Worm (Caenorhabditis elegans) whole organism, L4 larva: Measurements from ENCODE around the gene gpcp-2.

Experiments used
- D1046.2 ChIP-seq: fragments of 200-800 bp; sonication (Bioruptor generic); IDR thresholded peaks from 2 replicates; pipeline ENCODE4 v1.3.6; 2022; ENCODE audit warnings: missing genetic modification characterization, missing compliant biosample characterization
- F10B5.3 ChIP-seq: sonication (generic microtip); optimal IDR thresholded peaks from 2 replicates; lab custom pipeline; 2016; ENCODE audit warnings: mild to moderate bottlenecking, missing genetic modification characterization, missing compliant biosample characterization
- F26F4.8 ChIP-seq: fragments of 200-800 bp; sonication (Bioruptor generic); conservative IDR thresholded peaks from 2 replicates; pipeline ENCODE4 v1.3.6; 2022; ENCODE audit warnings: missing genetic modification characterization, missing compliant biosample characterization
- F37D6.2 ChIP-seq: sonication (generic microtip); optimal IDR thresholded peaks from 2 replicates; lab custom pipeline; 2016; ENCODE audit warnings: mild to moderate bottlenecking, missing genetic modification characterization, missing compliant biosample characterization
- Y5F2A.4 ChIP-seq: fragments of 200-800 bp; sonication (Bioruptor generic); optimal IDR thresholded peaks from 2 replicates; lab custom pipeline; 2018; ENCODE audit warnings: mild to moderate bottlenecking, missing genetic modification characterization, missing compliant biosample characterization
- ZK337.2 ChIP-seq: fragments of 200-800 bp; sonication (Bioruptor generic); IDR thresholded peaks from 2 replicates; pipeline ENCODE4 v1.3.6; 2022; ENCODE audit warnings: missing genetic modification reagents, missing genetic modification characterization, missing compliant biosample characterization
- aha-1 ChIP-seq: fragments of 150-350 bp; peaks from one replicate; lab custom pipeline; 2014; ENCODE audit warnings: missing biosample characterization, missing genetic modification characterization
- attf-4 ChIP-seq: sonication (generic microtip); optimal IDR thresholded peaks from 3 replicates; lab custom pipeline; 2017; ENCODE audit warnings: missing biosample characterization, missing genetic modification characterization
- ceh-20 ChIP-seq: fragments of 200-800 bp; sonication (Bioruptor generic); IDR thresholded peaks from 2 replicates; pipeline ENCODE4 v1.3.6; 2022; ENCODE audit warnings: missing genetic modification reagents, missing genetic modification characterization, missing compliant biosample characterization
- ceh-44 ChIP-seq: fragments of 200-800 bp; sonication (Bioruptor generic); IDR thresholded peaks from 2 replicates; pipeline ENCODE4 v1.3.6; 2022; ENCODE audit warnings: missing genetic modification reagents, missing genetic modification characterization, missing compliant biosample characterization
- ceh-62 ChIP-seq: sonication (generic microtip); optimal IDR thresholded peaks from 2 replicates; lab custom pipeline; 2017; ENCODE audit warnings: missing biosample characterization, missing genetic modification characterization
- ceh-82 ChIP-seq: sonication (generic microtip); optimal IDR thresholded peaks from 2 replicates; lab custom pipeline; 2017; ENCODE audit warnings: missing biosample characterization, missing genetic modification characterization
- ces-1 ChIP-seq: fragments of 150-350 bp; sonication (generic microtip); optimal IDR thresholded peaks from 4 replicates; lab custom pipeline; 2014; ENCODE audit warnings: missing biosample characterization, missing genetic modification reagents, missing genetic modification characterization
- cey-2 ChIP-seq: sonication (generic microtip); optimal IDR thresholded peaks from 3 replicates; lab custom pipeline; 2017; ENCODE audit warnings: missing genetic modification characterization, mild to moderate bottlenecking, missing compliant biosample characterization, antibody characterized with exemption, borderline replicate concordance; ENCODE audit not compliant: insufficient read depth
- daf-12 ChIP-seq: fragments of 150-350 bp; optimal IDR thresholded peaks from 2 replicates; lab custom pipeline; 2014; ENCODE audit warnings: missing biosample characterization, missing genetic modification reagents, missing genetic modification characterization
- daf-19 ChIP-seq: fragments of 200-800 bp; sonication (Bioruptor generic); conservative IDR thresholded peaks from 2 replicates; pipeline ENCODE4 v1.3.6; 2022; ENCODE audit warnings: missing genetic modification characterization, missing compliant biosample characterization
- dmd-6 ChIP-seq: fragments of 200-800 bp; sonication (Bioruptor generic); IDR thresholded peaks from 2 replicates; pipeline ENCODE4 v1.3.6; 2022; ENCODE audit warnings: missing genetic modification reagents, missing genetic modification characterization, missing compliant biosample characterization
- dmd-8 ChIP-seq: fragments of 200-800 bp; sonication (Bioruptor generic); IDR thresholded peaks from 2 replicates; pipeline ENCODE4 v1.3.6; 2022; ENCODE audit warnings: missing genetic modification characterization, missing compliant biosample characterization
- egl-27 ChIP-seq: sonication (generic microtip); optimal IDR thresholded peaks from 3 replicates; lab custom pipeline; 2017; ENCODE audit warnings: missing biosample characterization, missing genetic modification reagents, missing genetic modification characterization
- fkh-10 ChIP-seq: fragments of 150-350 bp; optimal IDR thresholded peaks from 2 replicates; lab custom pipeline; 2014; ENCODE audit warnings: missing biosample characterization, missing genetic modification reagents, missing genetic modification characterization
- fos-1 ChIP-seq: fragments of 150-350 bp; optimal IDR thresholded peaks from 2 replicates; lab custom pipeline; 2014; ENCODE audit warnings: missing biosample characterization, missing genetic modification characterization
- hif-1 ChIP-seq, 2 experiments: sonication (generic microtip); optimal IDR thresholded peaks; 2 replicates each; lab custom pipeline; 2016 to 2017; ENCODE audit warnings: missing compliant biosample characterization in 2 of 2, missing genetic modification characterization in 2 of 2, missing genetic modification reagents in 2 of 2, missing genotype in 2 of 2, mild to moderate bottlenecking in 1 of 2
- hlh-30 ChIP-seq: sonication (generic microtip); optimal IDR thresholded peaks from 2 replicates; lab custom pipeline; 2017; ENCODE audit warnings: antibody characterized with exemption, mild to moderate bottlenecking, missing genetic modification characterization, missing compliant biosample characterization; ENCODE audit not compliant: insufficient read depth
- lin-38 ChIP-seq: fragments of 200-800 bp; sonication (Bioruptor generic); IDR thresholded peaks from 2 replicates; pipeline ENCODE4 v1.3.6; 2022; ENCODE audit warnings: missing genetic modification reagents, missing genetic modification characterization, missing compliant biosample characterization
- madf-5 ChIP-seq, 2 experiments: fragments of 200-800 bp; sonication (Bioruptor generic); IDR thresholded peaks; 2 replicates each; pipeline ENCODE4 v1.3.6; 2022; ENCODE audit warnings: missing compliant biosample characterization in 2 of 2, missing genetic modification characterization in 2 of 2
- madf-9 ChIP-seq: fragments of 200-800 bp; sonication (Bioruptor generic); conservative IDR thresholded peaks from 2 replicates; pipeline ENCODE4 v1.3.6; 2022; ENCODE audit warnings: missing genetic modification reagents, missing genetic modification characterization, missing compliant biosample characterization
- mdl-1 ChIP-seq, 2 experiments: fragments of 150-350 bp in 1 of 2; sonication (generic microtip) in 1 of 2; optimal IDR thresholded peaks; 2 replicates each; lab custom pipeline; 2014 to 2017; ENCODE audit warnings: missing biosample characterization in 2 of 2, missing genetic modification characterization in 2 of 2
- nhr-102 ChIP-seq: sonication (generic microtip); optimal IDR thresholded peaks from 2 replicates; lab custom pipeline; 2016; ENCODE audit warnings: mild to moderate bottlenecking, missing genetic modification characterization, moderate library complexity, missing compliant biosample characterization
- nhr-111 ChIP-seq: fragments of 200-800 bp; sonication (Bioruptor generic); optimal IDR thresholded peaks from 2 replicates; lab custom pipeline; 2018; ENCODE audit warnings: mild to moderate bottlenecking, missing genetic modification characterization, missing compliant biosample characterization
- nhr-48 ChIP-seq: sonication (generic microtip); optimal IDR thresholded peaks from 2 replicates; lab custom pipeline; 2016; ENCODE audit warnings: mild to moderate bottlenecking, missing genetic modification characterization, missing compliant biosample characterization
- nhr-77 ChIP-seq: fragments of 150-350 bp; optimal IDR thresholded peaks from 2 replicates; lab custom pipeline; 2014; ENCODE audit warnings: missing biosample characterization, missing genetic modification characterization
- pha-4 ChIP-seq, 2 experiments: fragments of 150-350 bp in 1 of 2; fragments of 200-800 bp in 1 of 2; sonication (Bioruptor generic) in 1 of 2; IDR thresholded peaks in 1 of 2; optimal IDR thresholded peaks in 1 of 2; 2 replicates each; pipeline versions ENCODE4 v1.3.6 to Lab custom; 2014 to 2022; ENCODE audit warnings: missing genetic modification characterization in 2 of 2, missing genetic modification reagents in 2 of 2, missing biosample characterization in 1 of 2, missing compliant biosample characterization in 1 of 2
- php-3 ChIP-seq: fragments of 200-800 bp; sonication (Bioruptor generic); IDR thresholded peaks from 2 replicates; pipeline ENCODE4 v1.3.6; 2022; ENCODE audit warnings: missing genetic modification reagents, missing genetic modification characterization, missing compliant biosample characterization
- saeg-2 ChIP-seq: fragments of 200-800 bp; sonication (Bioruptor generic); IDR thresholded peaks from 2 replicates; pipeline ENCODE4 v1.3.6; 2022; ENCODE audit warnings: missing genetic modification reagents, missing genetic modification characterization, missing compliant biosample characterization
- sdz-12 ChIP-seq: fragments of 200-800 bp; sonication (Bioruptor generic); optimal IDR thresholded peaks from 2 replicates; lab custom pipeline; 2018; ENCODE audit warnings: mild to moderate bottlenecking, missing genetic modification characterization, missing compliant biosample characterization
- set-16 ChIP-seq: fragments of 200-800 bp; sonication (Bioruptor generic); IDR thresholded peaks from 2 replicates; pipeline ENCODE4 v1.3.6; 2022; ENCODE audit warnings: missing genetic modification reagents, missing genetic modification characterization, missing compliant biosample characterization
- snpc-1.2 ChIP-seq: fragments of 200-800 bp; sonication (Bioruptor generic); IDR thresholded peaks from 2 replicates; pipeline ENCODE4 v1.3.6; 2022; ENCODE audit warnings: missing genetic modification reagents, missing genetic modification characterization, missing compliant biosample characterization
- spr-3 ChIP-seq: fragments of 200-800 bp; sonication (Bioruptor generic); optimal IDR thresholded peaks from 2 replicates; lab custom pipeline; 2018; ENCODE audit warnings: mild to moderate bottlenecking, missing genetic modification characterization, missing compliant biosample characterization
- tra-1 ChIP-seq: fragments of 200-800 bp; sonication (Bioruptor generic); IDR thresholded peaks from 2 replicates; pipeline ENCODE4 v1.3.6; 2022; ENCODE audit warnings: missing genetic modification reagents, missing genetic modification characterization, missing compliant biosample characterization
- unc-130 ChIP-seq: sonication (generic microtip); optimal IDR thresholded peaks from 2 replicates; lab custom pipeline; 2016; ENCODE audit warnings: missing genetic modification reagents, missing genetic modification characterization, missing compliant biosample characterization
- unc-39 ChIP-seq: sonication (generic microtip); optimal IDR thresholded peaks from 2 replicates; lab custom pipeline; 2017; ENCODE audit warnings: missing biosample characterization, missing genetic modification characterization
- unc-62 ChIP-seq, 3 experiments: fragments of 150-350 bp in 1 of 3; sonication (generic microtip); optimal IDR thresholded peaks in 2 of 3; peaks in 1 of 3; 1 replicate in 1 of 3; 2 replicates in 2 of 3; lab custom pipeline; 2014 to 2017; ENCODE audit warnings: missing biosample characterization in 3 of 3, missing genetic modification characterization in 3 of 3, missing genetic modification reagents in 3 of 3, missing genotype in 1 of 3
- zfp-3 ChIP-seq: fragments of 200-800 bp; sonication (Bioruptor generic); conservative IDR thresholded peaks from 2 replicates; pipeline ENCODE4 v1.3.6; 2022; ENCODE audit warnings: missing genetic modification reagents, missing genetic modification characterization, missing compliant biosample characterization
- ztf-11 ChIP-seq: fragments of 150-350 bp; optimal IDR thresholded peaks from 2 replicates; lab custom pipeline; 2014; ENCODE audit warnings: missing biosample characterization, missing genetic modification characterization
- ztf-7 ChIP-seq: fragments of 150-350 bp; optimal IDR thresholded peaks from 2 replicates; lab custom pipeline; 2014; ENCODE audit warnings: missing biosample characterization, missing genetic modification characterization

The gpcp-2 gene

DNA sequence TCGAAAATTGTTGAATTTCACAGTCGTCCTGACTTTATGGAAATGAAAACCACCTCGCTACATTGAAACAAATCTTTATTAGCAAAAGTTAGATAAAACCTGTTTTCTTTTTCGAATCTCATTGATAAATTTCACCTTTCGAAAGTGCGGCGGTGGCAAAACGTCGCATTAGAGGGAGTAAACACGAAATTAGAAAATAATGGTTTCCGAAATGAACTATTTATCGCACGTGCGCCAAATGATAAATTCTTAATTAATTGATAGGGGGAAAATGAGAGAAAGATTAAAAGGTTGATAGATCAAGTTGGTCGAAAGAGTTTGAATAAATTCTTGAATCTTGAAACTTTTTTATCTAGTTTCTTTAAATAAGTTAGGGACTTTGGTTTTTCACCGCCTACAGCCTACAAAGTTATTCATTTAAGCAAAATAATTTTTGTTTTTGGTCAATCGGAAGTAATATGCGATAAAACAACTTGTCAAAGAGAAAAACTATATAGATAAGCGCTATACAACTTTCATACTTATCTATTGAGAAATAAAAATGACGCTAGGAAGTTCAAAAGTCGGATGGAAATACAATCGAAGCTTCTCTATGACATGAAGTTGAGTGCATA is 2.1 kb downstream of the gpcp-2 start (continued):
- TF ChIP-seq F10B5.3 (tag; lab: Kevin White, UChicago) (no peak), daf-12 (tag; lab: Kevin White, UChicago) (no peak), unc-62 (GFP tag; optimal IDR thresholded peaks at IDR 0.05 in 1 of 2; lab: Kevin White, UChicago) (no peak), unc-62 (tag; optimal IDR thresholded peaks at IDR 0.05; lab: Kevin White, UChicago) (no peak), set-16 (GFP tag; lab: Robert Waterston, UW) (no peak), sdz-12 (no peak), mdl-1 (tag; optimal IDR thresholded peaks at IDR 0.05; lab: Kevin White, UChicago) (peak in 1 of 2 experiments; percentile 48), attf-4 (no peak), zfp-3 (GFP tag; lab: Robert Waterston, UW) (no peak), madf-5 (GFP tag; IDR thresholded peaks at IDR 0.05; lab: Robert Waterston, UW) (no peak), fos-1 (no peak), madf-9 (no peak), ZK337.2 (GFP tag; lab: Robert Waterston, UW) (no peak), ztf-11 (no peak), dmd-8 (GFP tag; lab: Robert Waterston, UW) (no peak), daf-19 (GFP tag; lab: Robert Waterston, UW) (no peak), aha-1 (tag; lab: Kevin White, UChicago) (peak; percentile 46)

DNA sequence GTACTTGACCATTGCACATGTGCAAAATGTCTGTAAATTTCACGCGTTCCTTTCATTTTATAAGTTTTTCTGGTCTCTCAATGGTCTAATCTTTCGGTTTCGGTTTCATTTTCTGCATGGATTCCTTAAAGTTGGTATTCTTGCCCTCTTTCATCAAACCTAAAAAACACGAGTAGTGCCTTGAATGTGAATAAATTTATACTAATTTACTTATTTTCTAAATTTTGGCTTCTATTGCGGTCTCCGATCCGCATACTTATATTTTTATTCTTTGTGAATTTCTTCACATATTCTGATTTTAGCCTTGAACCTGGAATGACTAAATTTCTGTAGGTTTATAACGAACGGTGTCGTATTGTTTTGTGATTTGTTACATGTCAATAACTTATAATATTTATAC is 7.2 kb downstream of the gpcp-2 start, which contains the start of gene pdha-1:
TSS of gene pdha-1 (plus strand) at position 301 of the 400 bp plus-strand sequence.
- TF ChIP-seq hlh-30 (tag; lab: Kevin White, UChicago) (no peak), ceh-44 (no peak), hif-1 (tag; optimal IDR thresholded peaks at IDR 0.05; lab: Kevin White, UChicago) (no peak), nhr-77 (tag; lab: Kevin White, UChicago) (no peak), php-3 (GFP tag; lab: Robert Waterston, UW) (no peak), attf-4 (no peak), F10B5.3 (tag; lab: Kevin White, UChicago) (no peak), sdz-12 (no peak), ztf-7 (no peak), F26F4.8 (GFP tag; lab: Robert Waterston, UW) (no peak), nhr-48 (no peak), nhr-111 (no peak), ceh-62 (no peak)

DNA sequence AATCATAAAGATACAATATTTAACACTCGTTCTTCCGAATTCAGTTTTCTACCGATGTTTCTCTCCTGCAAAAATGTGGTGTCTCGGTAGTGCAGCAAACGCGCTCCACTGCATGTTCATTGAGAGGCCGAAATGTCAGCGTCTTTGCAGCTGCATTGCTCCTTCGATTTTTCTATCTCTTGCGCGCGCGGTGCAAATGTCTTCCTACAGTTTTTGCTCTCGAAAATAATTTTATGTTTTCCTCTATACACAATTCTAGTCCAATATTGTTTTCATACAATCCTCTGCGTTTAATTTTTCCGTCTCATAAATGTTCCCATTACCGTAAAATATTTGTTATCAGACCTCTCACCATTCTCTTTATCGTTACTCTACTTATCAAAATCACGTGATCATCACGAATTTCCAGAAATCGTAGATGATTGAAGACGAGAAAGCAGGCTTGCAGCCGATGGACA is 10.8 kb downstream of the gpcp-2 start, which contains the start of gene ufd-2:
TSS of gene ufd-2 (plus strand) at position 408 of the 458 bp plus-strand sequence.
- TF ChIP-seq dmd-6 (GFP tag; lab: Robert Waterston, UW) (no peak; the same call in 1 of the 2 replicates), snpc-1.2 (no peak), unc-130 (GFP tag; lab: Kevin White, UChicago) (peak; percentile 77), spr-3 (GFP tag; lab: Kevin White, UChicago) (no peak), madf-5 (GFP tag; IDR thresholded peaks at IDR 0.05; lab: Robert Waterston, UW) (no peak), attf-4 (no peak), fkh-10 (GFP tag; lab: Kevin White, UChicago) (peak; percentile 10), ces-1 (GFP tag; lab: Kevin White, UChicago) (no peak), hlh-30 (tag; lab: Kevin White, UChicago) (peak; percentile 24), Y5F2A.4 (no peak), F26F4.8 (GFP tag; lab: Robert Waterston, UW) (no peak), nhr-102 (tag; lab: Kevin White, UChicago) (no peak), ceh-62 (no peak), nhr-77 (tag; lab: Kevin White, UChicago) (peak; percentile 80), aha-1 (tag; lab: Kevin White, UChicago) (peak; percentile 2), ceh-20 (no peak), ceh-82 (tag; lab: Kevin White, UChicago) (no peak), F37D6.2 (tag; lab: Kevin White, UChicago) (peak; percentile 23), egl-27 (tag; lab: Kevin White, UChicago) (no peak), lin-38 (GFP tag; lab: Robert Waterston, UW) (peak; percentile 95), D1046.2 (no peak), php-3 (GFP tag; lab: Robert Waterston, UW) (no peak), tra-1 (GFP tag; lab: Robert Waterston, UW) (no peak), saeg-2 (GFP tag; lab: Robert Waterston, UW) (no peak), cey-2 (tag; lab: Kevin White, UChicago) (no peak), pha-4 (GFP tag; IDR thresholded peaks at IDR 0.05; lab: Robert Waterston, UW) (peak; percentile 50; the same call in 1 of the 2 replicates), pha-4 (tag; optimal IDR thresholded peaks at IDR 0.05; lab: Kevin White, UChicago) (peak; percentile 57), daf-12 (tag; lab: Kevin White, UChicago) (no peak), unc-39 (tag; lab: Kevin White, UChicago) (no peak)
